Worm (Caenorhabditis elegans): ENCODE measurements around the gene nspd-9.
"Not testable (repeated sequence)": the region's sequence is repeated elsewhere in the genome, so short reads cannot be mapped to it uniquely, and the experiment has no call there.

Gene nspd-9

ce11 chrIII:4809526-4810153 is 20.5 kb downstream of the nspd-9 start, which contains the start of gene pal-1:
Gene pal-1 (minus strand): TSS chrIII:4809576.
- no peak for TF ChIP-seq dao-5 (tag; optimal IDR thresholded peaks at IDR 0.05)

ce11 chrIII:4808089-4808488 is 22.0 kb downstream of the nspd-9 start:
- no peak for TF ChIP-seq W03F9.2 (tag; optimal IDR thresholded peaks at IDR 0.05)
- no peak for TF ChIP-seq dao-5 (tag; optimal IDR thresholded peaks at IDR 0.05)
- TF ChIP-seq him-1 (tag; optimal IDR thresholded peaks at IDR 0.05), result no peak

ce11 chrIII:4806345-4806744 is 23.8 kb downstream of the nspd-9 start:
- TF ChIP-seq dao-5 (tag; optimal IDR thresholded peaks at IDR 0.05) (no peak), him-1 (tag; optimal IDR thresholded peaks at IDR 0.05) (no peak), W03F9.2 (tag; optimal IDR thresholded peaks at IDR 0.05) (no peak)

ce11 chrIII:4802707-4803106 is 27.4 kb downstream of the nspd-9 start, which contains the start of gene metl-5:
Gene metl-5 (plus strand): TSS chrIII:4803007.
- TF ChIP-seq him-1 (tag; optimal IDR thresholded peaks at IDR 0.05) (no peak), W03F9.2 (tag; optimal IDR thresholded peaks at IDR 0.05) (no peak), dao-5 (tag; optimal IDR thresholded peaks at IDR 0.05) (no peak)

- TF ChIP-seq dao-5 (tag; optimal IDR thresholded peaks at IDR 0.05) (no peak), W03F9.2 (tag; optimal IDR thresholded peaks at IDR 0.05) (no peak), him-1 (tag; optimal IDR thresholded peaks at IDR 0.05) (no peak)
Observed at ce11 chrIII:4796536-4796935, 33.6 kb downstream of the nspd-9 start, which contains the start of gene tag-325. Gene tag-325 (plus strand): TSS chrIII:4796836.

ce11 chrIII:4796039-4796438 is 34.1 kb downstream of the nspd-9 start:
- TF ChIP-seq him-1 (tag; optimal IDR thresholded peaks at IDR 0.05), result no peak
- TF ChIP-seq dao-5 (tag; optimal IDR thresholded peaks at IDR 0.05), result no peak
- TF ChIP-seq W03F9.2 (tag; optimal IDR thresholded peaks at IDR 0.05), result peak; percentile 33

- no peak for TF ChIP-seq him-1 (tag; optimal IDR thresholded peaks at IDR 0.05)
- no peak for TF ChIP-seq dao-5 (tag; optimal IDR thresholded peaks at IDR 0.05)
- no peak for TF ChIP-seq W03F9.2 (tag; optimal IDR thresholded peaks at IDR 0.05)
Observed at ce11 chrIII:4792560-4793136, 37.5 kb downstream of the nspd-9 start, which contains the start of gene mip-1. Gene mip-1 (plus strand): TSS chrIII:4793086.

- TF ChIP-seq him-1 (tag; optimal IDR thresholded peaks at IDR 0.05) (no peak), W03F9.2 (tag; optimal IDR thresholded peaks at IDR 0.05) (no peak), dao-5 (tag; optimal IDR thresholded peaks at IDR 0.05) (no peak)
Observed at ce11 chrIII:4785714-4786113, 44.4 kb downstream of the nspd-9 start, which contains the start of gene mel-28. Gene mel-28 (plus strand): TSS chrIII:4786080.

- TF ChIP-seq him-1, dao-5, W03F9.2 (tag; optimal IDR thresholded peaks at IDR 0.05): not testable (repeated sequence)
Observed at ce11 chrIII:4785131-4785530, 45.0 kb downstream of the nspd-9 start, which contains the start of gene enu-3.2. Gene enu-3.2 (minus strand): TSS chrIII:4785235.

ce11 chrIII:4781937-4782576 is 48.0 kb downstream of the nspd-9 start, which contains the start of the genes gex-5 and C38D4.10:
Gene gex-5 (minus strand): TSS chrIII:4781987.
Gene C38D4.10 (plus strand): TSS chrIII:4782526.
- TF ChIP-seq W03F9.2, dao-5, him-1 (tag; optimal IDR thresholded peaks at IDR 0.05): not testable (repeated sequence)

Data from whole organism, L4/young adult.